Fruit fly (Drosophila melanogaster) whole organism, embryonic: ENCODE data around the gene Drgx.

Experiments used
- CG11398 ChIP-seq: fragments of 200-800 bp; sonication (Bioruptor generic); optimal IDR thresholded peaks from 2 replicates; lab custom pipeline; 2016; ENCODE audit warnings: missing biosample characterization, missing genetic modification characterization
- CG12155 ChIP-seq: fragments of 200-800 bp; sonication (Bioruptor generic); optimal IDR thresholded peaks from 3 replicates; lab custom pipeline; 2016; ENCODE audit warnings: missing biosample characterization, missing genetic modification characterization
- CG13287 ChIP-seq: fragments of 200-800 bp; sonication (Bioruptor generic); IDR thresholded peaks from 2 replicates; pipeline ENCODE4 v1.3.6; 2022; ENCODE audit warnings: missing biosample characterization, missing genetic modification characterization; ENCODE audit not compliant: partially characterized antibody
- CG14710 ChIP-seq: fragments of 200-800 bp; sonication (Bioruptor generic); optimal IDR thresholded peaks from 3 replicates; lab custom pipeline; 2019; ENCODE audit warnings: missing biosample characterization, mild to moderate bottlenecking, missing genetic modification characterization, moderate library complexity
- CG15514 ChIP-seq: fragments of 200-800 bp; sonication (Bioruptor generic); optimal IDR thresholded peaks from 3 replicates; lab custom pipeline; 2017; ENCODE audit warnings: missing biosample characterization, missing genetic modification characterization, mild to moderate bottlenecking, moderate library complexity, missing genetic modification reagents
- CG16813 ChIP-seq: fragments of 200-800 bp; sonication (Bioruptor generic); IDR thresholded peaks from 3 replicates; pipeline ENCODE4 v1.3.6; 2022; ENCODE audit warnings: missing biosample characterization, missing genetic modification characterization; ENCODE audit not compliant: partially characterized antibody
- CG17328 ChIP-seq: fragments of 200-800 bp; sonication (Bioruptor generic); IDR thresholded peaks from 2 replicates; pipeline ENCODE4 v1.3.6; 2022; ENCODE audit warnings: missing biosample characterization, missing genetic modification characterization
- CG18011 ChIP-seq: fragments of 200-800 bp; sonication (Bioruptor generic); optimal IDR thresholded peaks from 2 replicates; lab custom pipeline; 2017; ENCODE audit warnings: missing biosample characterization, missing genetic modification characterization, mild to moderate bottlenecking, moderate library complexity, missing genotype
- CG18262 ChIP-seq: fragments of 200-800 bp; optimal IDR thresholded peaks from 3 replicates; lab custom pipeline; 2019; ENCODE audit warnings: missing biosample characterization, mild to moderate bottlenecking, missing genetic modification characterization, moderate library complexity
- CG2116 ChIP-seq: fragments of 200-800 bp; sonication (Bioruptor generic); optimal IDR thresholded peaks from 3 replicates; lab custom pipeline; 2018; ENCODE audit warnings: missing biosample characterization, mild to moderate bottlenecking, missing genetic modification characterization
- CG4328 ChIP-seq: fragments of 200-800 bp; sonication (Bioruptor generic); optimal IDR thresholded peaks from 3 replicates; lab custom pipeline; 2017; ENCODE audit warnings: missing biosample characterization, missing genetic modification reagents, missing genetic modification characterization
- CG43689 ChIP-seq: fragments of 200-800 bp; sonication (Bioruptor generic); IDR thresholded peaks from 2 replicates; pipeline ENCODE4 v1.3.6; 2022; ENCODE audit warnings: missing biosample characterization, missing genetic modification characterization
- CG4707 ChIP-seq: fragments of 200-800 bp; sonication (Bioruptor generic); optimal IDR thresholded peaks from 2 replicates; lab custom pipeline; 2018; ENCODE audit warnings: missing biosample characterization, mild to moderate bottlenecking, missing genetic modification characterization, moderate library complexity
- CG4730 ChIP-seq: fragments of 200-800 bp; sonication (Bioruptor generic); IDR thresholded peaks from 2 replicates; pipeline ENCODE4 v1.3.6; 2022; ENCODE audit warnings: missing biosample characterization, missing genetic modification characterization
- CG4854 ChIP-seq: fragments of 200-800 bp; sonication (Bioruptor generic); optimal IDR thresholded peaks from 2 replicates; lab custom pipeline; 2016; ENCODE audit warnings: missing biosample characterization, missing genetic modification characterization, inconsistent platforms
- CG7556 ChIP-seq: fragments of 200-800 bp; sonication (Bioruptor generic); optimal IDR thresholded peaks from 2 replicates; lab custom pipeline; 2017; ENCODE audit warnings: missing biosample characterization, mild to moderate bottlenecking, missing genetic modification characterization
- CG8281 ChIP-seq: fragments of 200-800 bp; sonication (Bioruptor generic); optimal IDR thresholded peaks from 2 replicates; lab custom pipeline; 2018; ENCODE audit warnings: missing biosample characterization, mild to moderate bottlenecking, missing genetic modification characterization, moderate library complexity
- CG9215 ChIP-seq: fragments of 200-800 bp; sonication (Bioruptor generic); IDR thresholded peaks from 2 replicates; pipeline ENCODE4 v1.3.6; 2022; ENCODE audit warnings: missing biosample characterization, missing genetic modification characterization
- D ChIP-seq, 2 experiments: fragments of 200-800 bp in 1 of 2; fragments of >200 bp in 1 of 2; sonication (Bioruptor generic) in 1 of 2; optimal IDR thresholded peaks; 2 replicates in 1 of 2; 3 replicates in 1 of 2; lab custom pipeline; 2017; ENCODE audit warnings: mild to moderate bottlenecking in 1 of 2, missing biosample characterization in 1 of 2, missing genetic modification characterization in 1 of 2, missing genetic modification reagents in 1 of 2
- Dek ChIP-seq: fragments of 200-800 bp; sonication (Bioruptor generic); optimal IDR thresholded peaks from 3 replicates; lab custom pipeline; 2019; ENCODE audit warnings: missing biosample characterization, mild to moderate bottlenecking, missing genetic modification characterization, moderate library complexity
- Dll ChIP-seq: fragments of 200-800 bp; sonication (Bioruptor generic); IDR thresholded peaks from 4 replicates; pipeline ENCODE4 v1.3.6; 2022; ENCODE audit warnings: missing biosample characterization, missing genetic modification characterization; ENCODE audit not compliant: partially characterized antibody
- Dp ChIP-seq: fragments of 200-800 bp; sonication (Bioruptor generic); optimal IDR thresholded peaks from 2 replicates; lab custom pipeline; 2018; ENCODE audit warnings: missing biosample characterization, mild to moderate bottlenecking, missing genetic modification characterization, moderate library complexity
- Gsc ChIP-seq: fragments of 200-800 bp; sonication (Bioruptor generic); IDR thresholded peaks from 2 replicates; pipeline ENCODE4 v1.3.6; 2022; ENCODE audit warnings: missing biosample characterization, missing genetic modification characterization
- Gug ChIP-seq: fragments of 200-800 bp; sonication (Bioruptor generic); IDR thresholded peaks from 4 replicates; pipeline ENCODE4 v1.3.6; 2022; ENCODE audit warnings: missing biosample characterization, missing genetic modification characterization
- Hmr ChIP-seq: fragments of 200-800 bp; sonication (Bioruptor generic); optimal IDR thresholded peaks from 3 replicates; lab custom pipeline; 2017; ENCODE audit warnings: mild to moderate bottlenecking, missing biosample characterization, missing genetic modification reagents, missing genetic modification characterization
- Hsf ChIP-seq: fragments of 200-800 bp; sonication (Bioruptor generic); optimal IDR thresholded peaks from 3 replicates; lab custom pipeline; 2016; ENCODE audit warnings: missing biosample characterization, missing genetic modification characterization
- Lhr ChIP-seq: fragments of 200-800 bp; sonication (Bioruptor generic); optimal IDR thresholded peaks from 3 replicates; lab custom pipeline; 2017; ENCODE audit warnings: mild to moderate bottlenecking, missing biosample characterization, missing genetic modification reagents, missing genetic modification characterization
- Max ChIP-seq: fragments of 200-800 bp; sonication (Bioruptor generic); optimal IDR thresholded peaks from 2 replicates; lab custom pipeline; 2016; ENCODE audit warnings: missing biosample characterization, mild to moderate bottlenecking, missing genetic modification characterization
- Med ChIP-seq: fragments of 200-800 bp; sonication (Bioruptor generic); peaks from one replicate; lab custom pipeline; 2016; ENCODE audit warnings: missing biosample characterization, missing genetic modification characterization, mild to moderate bottlenecking, inconsistent platforms, moderate library complexity
- Rx ChIP-seq: fragments of 200-800 bp; sonication (Bioruptor generic); IDR thresholded peaks from 2 replicates; pipeline ENCODE4 v1.3.6; 2022; ENCODE audit warnings: missing biosample characterization, missing genetic modification characterization
- Sox100B ChIP-seq: fragments of 200-800 bp; sonication (Bioruptor generic); optimal IDR thresholded peaks from 3 replicates; lab custom pipeline; 2018; ENCODE audit warnings: missing biosample characterization, mild to moderate bottlenecking, missing genetic modification characterization
- Trl ChIP-seq, 3 experiments: fragments of >200 bp in 2 of 3; fragments of 200-800 bp in 1 of 3; sonication (Bioruptor generic) in 1 of 3; optimal IDR thresholded peaks; 2 replicates in 1 of 3; 3 replicates in 2 of 3; lab custom pipeline; 2016 to 2017; ENCODE audit warnings: missing biosample characterization in 1 of 3, missing genetic modification characterization in 1 of 3
- ac ChIP-seq: fragments of 200-800 bp; sonication (Bioruptor generic); optimal IDR thresholded peaks from 3 replicates; lab custom pipeline; 2017; ENCODE audit warnings: missing biosample characterization, mild to moderate bottlenecking, missing genetic modification characterization
- ara ChIP-seq: fragments of 200-800 bp; sonication (Bioruptor generic); IDR thresholded peaks from 2 replicates; pipeline ENCODE4 v1.3.6; 2022; ENCODE audit warnings: missing biosample characterization, missing genetic modification characterization
- az2 ChIP-seq: fragments of 200-800 bp; sonication (Bioruptor generic); optimal IDR thresholded peaks from 3 replicates; lab custom pipeline; 2016; ENCODE audit warnings: missing biosample characterization, missing genetic modification characterization
- bsh ChIP-seq, 2 experiments: fragments of 200-800 bp; sonication (Bioruptor generic); optimal IDR thresholded peaks; 2 replicates each; lab custom pipeline; 2017 to 2018; ENCODE audit warnings: mild to moderate bottlenecking in 2 of 2, missing biosample characterization in 2 of 2, missing genetic modification characterization in 2 of 2, moderate library complexity in 1 of 2
- gcm2 ChIP-seq: fragments of 200-800 bp; sonication (Bioruptor generic); optimal IDR thresholded peaks from 2 replicates; lab custom pipeline; 2016; ENCODE audit warnings: missing biosample characterization, missing genetic modification characterization
- knrl ChIP-seq: fragments of 200-800 bp; sonication (Bioruptor generic); IDR thresholded peaks from 3 replicates; pipeline ENCODE4 v1.3.6; 2022; ENCODE audit warnings: missing biosample characterization, missing genetic modification characterization; ENCODE audit not compliant: partially characterized antibody
- nmo ChIP-seq: fragments of 200-800 bp; sonication (Bioruptor generic); optimal IDR thresholded peaks from 2 replicates; lab custom pipeline; 2018; ENCODE audit warnings: missing biosample characterization, mild to moderate bottlenecking, missing genetic modification characterization, moderate library complexity
- odd ChIP-seq: fragments of 200-800 bp; sonication (Bioruptor generic); optimal IDR thresholded peaks from 2 replicates; lab custom pipeline; 2017; ENCODE audit warnings: missing biosample characterization, mild to moderate bottlenecking, missing genetic modification characterization
- prd ChIP-seq, 3 experiments: fragments of >200 bp in 2 of 3; fragments of 200-800 bp in 1 of 3; sonication (Bioruptor generic) in 1 of 3; optimal IDR thresholded peaks in 2 of 3; IDR thresholded peaks in 1 of 3; 2 replicates in 2 of 3; 3 replicates in 1 of 3; pipeline versions ENCODE4 v1.3.6 to Lab custom; 2017 to 2022; ENCODE audit warnings: missing biosample characterization in 1 of 3, missing genetic modification characterization in 1 of 3
- pzg ChIP-seq: fragments of 200-800 bp; sonication (Bioruptor generic); optimal IDR thresholded peaks from 3 replicates; lab custom pipeline; 2018; ENCODE audit warnings: missing biosample characterization, mild to moderate bottlenecking, missing genetic modification characterization, moderate library complexity
- ro ChIP-seq: fragments of 200-800 bp; sonication (Bioruptor generic); IDR thresholded peaks from 2 replicates; pipeline ENCODE4 v1.3.6; 2022; ENCODE audit warnings: missing biosample characterization, missing genetic modification characterization
- sens ChIP-seq: fragments of 200-800 bp; sonication (Bioruptor generic); peaks from one replicate; lab custom pipeline; 2016; ENCODE audit warnings: missing biosample characterization, missing genetic modification characterization
- sens-2 ChIP-seq: fragments of 200-800 bp; sonication (Bioruptor generic); IDR thresholded peaks from 2 replicates; pipeline ENCODE4 v1.3.6; 2022; ENCODE audit warnings: missing biosample characterization, missing genetic modification characterization
- sqz ChIP-seq: fragments of 200-800 bp; sonication (Bioruptor generic); optimal IDR thresholded peaks from 3 replicates; lab custom pipeline; 2018; ENCODE audit warnings: missing biosample characterization, mild to moderate bottlenecking, missing genetic modification characterization

Gene Drgx

DNA sequence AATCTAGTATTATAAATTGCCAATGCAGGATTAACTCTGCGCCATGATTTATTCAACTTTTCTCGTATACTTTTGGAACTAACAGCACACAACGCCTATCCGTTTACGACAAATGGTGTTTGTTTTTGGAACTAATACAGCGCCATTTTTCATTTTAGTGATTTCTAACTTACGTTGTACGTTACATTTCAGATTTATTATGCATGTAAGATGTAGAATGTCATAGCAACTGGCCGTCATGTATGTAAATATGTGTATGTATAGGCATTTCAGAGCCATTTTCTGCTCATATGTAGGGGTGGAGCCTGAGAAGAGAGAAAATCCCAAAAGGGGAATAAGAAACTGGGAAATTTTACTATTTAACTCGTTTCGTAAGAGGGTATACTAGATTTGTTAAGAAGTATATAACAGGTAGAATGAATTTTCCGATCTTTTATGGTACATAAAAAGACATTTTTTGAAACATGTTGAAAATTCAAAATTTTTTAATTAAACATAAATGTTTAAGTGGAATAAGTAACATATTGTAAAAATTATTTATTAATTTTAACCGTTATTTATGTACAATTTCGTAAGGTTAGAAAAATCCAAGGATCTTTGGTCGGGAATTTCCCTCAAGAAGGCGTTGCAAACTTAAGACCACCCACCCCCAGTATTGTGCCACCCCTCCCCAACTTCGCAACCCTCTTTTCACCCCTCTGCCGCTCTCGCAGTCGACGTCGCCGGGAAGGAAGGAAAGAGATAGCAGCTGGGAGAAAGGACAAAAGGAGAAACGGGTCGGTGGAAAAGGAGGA, 5.0 kb upstream of the Drgx start (continued):
- no peak for TF ChIP-seq CG11398 (GFP tag; lab: Kevin White, UChicago)
- peak; percentile 95 for TF ChIP-seq sens
- TF ChIP-seq sens-2, result no peak
- no peak for TF ChIP-seq CG2116 (GFP tag; lab: Kevin White, UChicago)
- peak; percentile 51 for TF ChIP-seq CG14710
- peak; percentile 35 for TF ChIP-seq CG12155 (GFP tag; lab: Kevin White, UChicago)
- peak; percentile 62 for TF ChIP-seq az2 (GFP tag; lab: Kevin White, UChicago)
- peak in 1 of 2 experiments; percentile 39 for TF ChIP-seq bsh (GFP tag; optimal IDR thresholded peaks at IDR 0.05; lab: Kevin White, UChicago)
- TF ChIP-seq CG13287, result peak; percentile 51
- peak; percentile 96 for TF ChIP-seq Med (GFP tag; lab: Kevin White, UChicago)
- TF ChIP-seq CG8281 (tag; lab: Kevin White, UChicago), result no peak
- peak; percentile 38 for TF ChIP-seq CG15514 (GFP tag; lab: Kevin White, UChicago)
- peak; percentile 38; the same call in 1 of the 2 replicates for TF ChIP-seq CG4730 (GFP tag; lab: Robert Waterston, UW)
- peak; percentile 50 for TF ChIP-seq CG18262 (tag; lab: Kevin White, UChicago)
- peak; percentile 62 for TF ChIP-seq CG16813
- TF ChIP-seq Lhr, result peak; percentile 80
- peak; percentile 34 for TF ChIP-seq CG7556
- no peak for TF ChIP-seq CG9215 (GFP tag; lab: Robert Waterston, UW)
- TF ChIP-seq prd (optimal IDR thresholded peaks at IDR 0.05; lab: Kevin White, UChicago), result no peak
- TF ChIP-seq prd (GFP tag; IDR thresholded peaks at IDR 0.05; lab: Robert Waterston, UW), result peak; percentile 72
- peak; percentile 37 for TF ChIP-seq Max (GFP tag; lab: Kevin White, UChicago)
- TF ChIP-seq Dll, result no peak
- peak; percentile 31 for TF ChIP-seq pzg (GFP tag; lab: Kevin White, UChicago)
- TF ChIP-seq Hsf, result peak; percentile 80
- TF ChIP-seq Dp, result peak; percentile 19
- no peak for TF ChIP-seq D (optimal IDR thresholded peaks at IDR 0.05; lab: Kevin White, UChicago)
- TF ChIP-seq D (GFP tag; optimal IDR thresholded peaks at IDR 0.05; lab: Kevin White, UChicago), result no peak
- no peak for TF ChIP-seq CG4328 (GFP tag; lab: Kevin White, UChicago)
- TF ChIP-seq Trl (optimal IDR thresholded peaks at IDR 0.05; lab: Kevin White, UChicago), result peak; percentile 48 to 60
- peak; percentile 74 for TF ChIP-seq Trl (GFP tag; optimal IDR thresholded peaks at IDR 0.05; lab: Kevin White, UChicago)
- peak; percentile 67 for TF ChIP-seq CG4854 (GFP tag; lab: Kevin White, UChicago)
- TF ChIP-seq gcm2, result peak; percentile 18
- TF ChIP-seq Dek (tag; lab: Kevin White, UChicago), result peak; percentile 31
- no peak for TF ChIP-seq ac (GFP tag; lab: Kevin White, UChicago)
- TF ChIP-seq sqz (GFP tag; lab: Kevin White, UChicago), result no peak
- TF ChIP-seq Gsc (GFP tag; lab: Robert Waterston, UW), result no peak
- no peak for TF ChIP-seq CG4707
- peak; percentile 51; the same call in 1 of the 2 replicates for TF ChIP-seq CG17328 (GFP tag; lab: Robert Waterston, UW)
- TF ChIP-seq odd (GFP tag; lab: Kevin White, UChicago), result no peak
- TF ChIP-seq ara (GFP tag; lab: Robert Waterston, UW), result peak; percentile 64
- no peak for TF ChIP-seq CG18011 (GFP tag; lab: Kevin White, UChicago)
- TF ChIP-seq CG43689, result no peak
- peak; percentile 79 for TF ChIP-seq nmo (GFP tag; lab: Kevin White, UChicago)
- peak; percentile 64 for TF ChIP-seq Hmr (GFP tag; lab: Kevin White, UChicago)
- TF ChIP-seq knrl (GFP tag; lab: Robert Waterston, UW), result peak; percentile 80
- no peak for TF ChIP-seq ro (GFP tag; lab: Robert Waterston, UW)
- TF ChIP-seq Gug, result 0 out of 4 replicates have a peak, but pooled peaks have one; percentile 12
- 0 out of 2 replicates have a peak, but pooled peaks have one; percentile 23 for TF ChIP-seq Rx (GFP tag; lab: Robert Waterston, UW)
- no peak for TF ChIP-seq Sox100B (GFP tag; lab: Kevin White, UChicago)
